Worm (Caenorhabditis elegans): ENCODE measurements around the gene clc-26.
"Not testable (repeated sequence)": the region's sequence is repeated elsewhere in the genome, so short reads cannot be mapped to it uniquely, and the experiment has no call there.

DNA sequence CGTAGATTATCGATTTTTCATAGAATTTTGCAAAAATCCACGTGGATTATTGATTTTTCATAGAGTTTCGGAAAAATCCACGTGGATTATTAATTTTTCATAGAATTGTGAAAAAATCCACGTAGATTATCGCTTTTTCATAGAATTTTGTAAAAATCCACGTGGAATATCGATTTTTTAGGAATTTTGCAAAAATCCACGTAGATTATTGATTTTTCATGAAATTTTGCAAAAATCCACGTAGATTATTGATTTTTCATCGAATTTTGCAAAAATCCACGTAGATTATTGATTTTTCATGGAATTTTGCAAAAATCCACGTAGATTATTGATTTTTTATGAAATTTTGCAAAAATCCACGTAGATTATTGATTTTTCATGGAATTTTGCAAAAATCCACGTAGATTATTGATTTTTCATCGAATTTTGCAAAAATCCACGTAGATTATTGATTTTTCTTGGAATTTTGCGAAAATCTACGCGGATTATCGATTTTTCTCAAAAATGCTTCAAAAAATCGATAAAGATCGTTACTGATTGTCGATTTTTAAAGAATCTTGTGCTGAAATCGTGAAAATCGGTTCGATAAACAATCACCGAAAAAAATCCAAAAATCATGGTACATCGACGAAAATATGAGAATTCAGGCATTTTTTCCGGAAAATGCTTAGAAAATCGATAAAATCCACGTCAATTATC lies 26.3 kb upstream of the clc-26 start:
- TF ChIP-seq ztf-29 (GFP tag; IDR thresholded peaks at IDR 0.05); ref-1 (GFP tag; conservative IDR thresholded peaks at IDR 0.05); flt-1 (GFP tag; IDR thresholded peaks at IDR 0.05); cog-1 (tag; optimal IDR thresholded peaks at IDR 0.05); tab-1 (GFP tag; IDR thresholded peaks at IDR 0.05): not testable (repeated sequence)
- peak; percentile 54 for TF ChIP-seq T22C8.4 (GFP tag; IDR thresholded peaks at IDR 0.05)

Data from whole organism, midembryonic.